Worm (Caenorhabditis elegans): ENCODE measurements around the gene T23G7.3.

DNA sequence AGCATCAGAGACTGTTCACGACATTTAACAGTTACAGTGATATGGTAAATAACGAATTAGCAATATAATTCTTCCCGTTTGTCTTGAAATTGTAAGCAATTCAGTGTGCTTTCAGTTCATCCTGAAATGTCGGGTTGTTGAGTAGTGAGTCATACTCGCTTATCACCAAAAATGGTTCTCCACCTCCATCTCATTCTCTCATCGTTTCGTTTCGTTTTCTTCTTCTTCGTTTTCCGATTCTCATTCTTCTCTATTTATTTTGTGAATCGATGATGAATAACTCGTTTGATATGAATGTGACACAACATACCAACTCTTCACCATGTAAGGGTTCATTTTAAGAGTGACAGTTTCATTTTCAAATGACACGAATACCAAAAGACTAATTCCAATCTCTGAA, 51.2 kb downstream of the T23G7.3 start:
- TF ChIP-seq med-1 (GFP tag; optimal IDR thresholded peaks at IDR 0.05; ENCODE audit: insufficient read depth) (no peak), cog-1 (tag; optimal IDR thresholded peaks at IDR 0.05) (no peak), T22C8.4 (GFP tag; IDR thresholded peaks at IDR 0.05) (no peak), ztf-23 (GFP tag; IDR thresholded peaks at IDR 0.05) (no peak), klf-2 (GFP tag; conservative IDR thresholded peaks at IDR 0.05) (no peak), ztf-29 (GFP tag; IDR thresholded peaks at IDR 0.05) (no peak)
